Fruit fly (Drosophila melanogaster) S2 (cell line): ENCODE results near the gene Nelf-E.

Experiments
- CG8478 ChIP-seq: fragments of >200 bp; optimal IDR thresholded peaks from 2 replicates; lab custom pipeline; 2018
- CTCF ChIP-seq, 2 experiments: fragments of >200 bp; optimal IDR thresholded peaks; 2 replicates each; lab custom pipeline; 2018

DNA sequence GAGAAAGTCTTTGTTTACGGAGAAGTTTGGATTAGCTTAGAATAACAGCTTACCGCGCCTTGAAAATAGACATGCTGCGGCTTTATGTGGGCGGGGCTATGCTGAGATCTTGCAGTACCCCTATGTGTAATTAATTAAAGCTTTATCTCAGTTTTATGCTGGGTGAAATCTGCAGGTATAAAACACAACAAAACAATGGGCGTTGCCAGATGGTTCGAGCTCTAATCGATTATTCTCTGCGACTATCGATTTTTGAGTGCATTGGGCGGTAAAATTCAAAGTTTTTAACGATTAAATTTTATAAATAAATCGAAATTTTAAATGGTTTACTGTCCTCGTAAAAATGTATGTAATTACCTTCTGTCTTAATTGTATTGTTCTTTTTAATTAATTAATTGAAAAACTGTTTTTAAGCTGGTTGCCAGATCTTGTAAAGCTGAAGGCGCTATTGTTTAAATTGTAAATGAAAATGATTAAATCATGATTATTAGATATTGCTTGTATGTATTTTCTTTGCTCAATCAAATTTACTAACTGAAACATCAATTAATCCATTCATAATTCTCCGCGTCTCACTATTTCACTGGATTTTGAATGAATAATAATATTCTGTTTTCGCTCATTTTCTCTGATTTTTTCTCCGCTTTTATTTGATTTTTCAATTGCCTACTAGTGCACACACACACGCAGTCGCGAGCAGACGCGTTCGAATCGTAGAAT, 23.2 kb upstream of the Nelf-E start, which contains the start of the genes GAPsec and Zasp66:
- TF ChIP-seq CTCF (optimal IDR thresholded peaks at IDR 0.05; lab: Kevin White, UChicago) (no peak), CG8478 (lab: Kevin White, UChicago) (no peak)
